Worm (Caenorhabditis elegans): ENCODE data around the gene blos-1.
A peak's percentile ranks its signal among the peaks of the same experiment; 100 is the strongest.
"Not testable (repeated sequence)": the region's sequence is repeated elsewhere in the genome, so short reads cannot be mapped to it uniquely, and the experiment has no call there.

blos-1 gene

DNA sequence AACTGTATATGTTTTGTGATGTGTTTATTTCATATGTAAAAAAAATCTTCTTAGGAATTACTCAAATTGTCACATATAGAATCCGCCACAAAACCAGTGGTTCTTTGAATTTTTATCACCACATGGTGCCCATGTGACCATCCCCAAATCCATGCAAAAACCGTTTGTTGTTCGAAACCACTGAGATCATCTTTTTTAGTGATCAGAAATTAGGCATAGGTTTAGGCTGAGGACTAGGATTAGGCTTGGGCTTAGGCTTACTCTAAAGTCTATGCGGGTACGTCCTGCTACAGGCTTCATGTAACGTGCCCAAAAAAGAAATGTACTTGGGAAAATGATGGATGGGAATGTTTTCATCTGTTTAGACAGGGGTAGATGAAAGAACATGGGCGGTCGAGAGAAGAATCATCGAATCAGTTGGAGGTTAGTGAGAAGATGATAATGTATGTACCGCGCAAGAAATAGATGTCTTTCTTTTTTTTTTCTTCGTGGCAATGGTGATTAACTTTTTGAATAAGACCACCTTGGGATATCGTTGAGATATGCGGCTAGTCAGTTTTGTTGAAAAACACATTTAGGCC, 24.6 kb upstream of the blos-1 start:
- TF ChIP-seq blmp-1 (tag; optimal IDR thresholded peaks at IDR 0.05) (peak; percentile 62), pqm-1 (tag; optimal IDR thresholded peaks at IDR 0.05) (no peak), C34B4.2 (tag; optimal IDR thresholded peaks at IDR 0.05) (no peak), C16A3.4 (tag; optimal IDR thresholded peaks at IDR 0.05) (no peak), mdl-1 (tag; optimal IDR thresholded peaks at IDR 0.05) (peak in 1 of 2 experiments; percentile 15), nhr-19 (GFP tag; conservative IDR thresholded peaks at IDR 0.05) (peak; percentile 28; the same call in 1 of the 2 replicates), nhr-90 (tag; optimal IDR thresholded peaks at IDR 0.05; ENCODE audit: poor library complexity) (peak; percentile 27), lin-14 (GFP tag; optimal IDR thresholded peaks at IDR 0.05) (peak; percentile 51), nhr-20 (tag; optimal IDR thresholded peaks at IDR 0.05) (peak; percentile 27), lin-35 (GFP tag; optimal IDR thresholded peaks at IDR 0.05) (peak in 1 of 2 experiments; percentile 36), snu-23 (GFP tag; optimal IDR thresholded peaks at IDR 0.05) (peak; percentile 39), nhr-71 (tag; optimal IDR thresholded peaks at IDR 0.05) (peak; percentile 37), tlp-1 (tag; optimal IDR thresholded peaks at IDR 0.05) (no peak), elt-3 (tag; optimal IDR thresholded peaks at IDR 0.05) (peak in 2 of 6 experiments; percentile 19 to 79), nhr-237 (tag; optimal IDR thresholded peaks at IDR 0.05) (no peak), nhr-85 (tag) (peak; percentile 52)

DNA sequence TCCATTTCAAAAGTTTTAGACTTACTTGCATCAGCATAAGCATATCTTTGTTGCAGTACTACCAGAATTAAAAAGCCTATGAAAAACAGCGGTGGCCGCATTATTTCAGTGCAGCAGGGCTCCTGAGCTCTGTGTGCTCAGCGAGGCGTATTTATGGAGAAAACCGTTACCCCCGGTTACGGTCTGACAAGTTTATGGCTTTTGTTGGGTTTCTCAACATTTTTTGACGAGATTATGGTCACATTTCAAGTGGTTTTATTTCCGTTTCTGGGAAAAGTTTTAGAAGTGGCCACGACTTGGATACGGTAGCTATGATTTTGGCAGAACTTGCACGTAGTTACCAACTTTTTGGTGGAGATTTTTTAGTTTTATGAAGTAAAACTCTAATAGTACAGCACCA, 22.2 kb upstream of the blos-1 start, which contains the start of gene paml-1:
TSS of gene paml-1 (minus strand) at position 101 of the 400 bp plus-strand sequence.
- TF ChIP-seq nhr-12 (tag; optimal IDR thresholded peaks at IDR 0.05) (no peak), nhr-85 (tag) (peak; percentile 40)

DNA sequence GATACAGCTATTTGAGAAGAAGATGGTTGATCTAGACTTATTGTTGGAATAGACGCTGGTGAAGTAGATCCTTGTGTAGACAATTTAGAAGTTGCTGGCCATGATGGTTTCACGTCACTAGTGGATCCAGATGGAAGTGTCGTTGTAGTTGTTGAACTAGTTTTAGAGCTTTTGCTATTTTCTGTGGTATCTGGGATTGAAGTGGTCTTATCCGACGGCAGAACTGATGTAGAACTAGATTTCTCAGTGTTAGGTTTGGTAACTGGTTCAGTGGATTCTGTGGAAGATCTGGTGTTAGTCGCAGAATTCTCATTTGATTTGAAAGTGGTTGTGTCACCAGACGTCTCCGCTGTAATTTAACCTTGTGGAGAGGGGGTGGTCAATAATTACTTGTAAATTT, 19.9 kb upstream of the blos-1 start:
- TF ChIP-seq dsc-1 (tag; optimal IDR thresholded peaks at IDR 0.05) = no peak
- TF ChIP-seq egl-27 (tag; optimal IDR thresholded peaks at IDR 0.05) = no peak
- TF ChIP-seq nhr-237 (tag; optimal IDR thresholded peaks at IDR 0.05) = no peak
- TF ChIP-seq fkh-8 (tag; optimal IDR thresholded peaks at IDR 0.05) = no peak
- TF ChIP-seq nhr-28 (tag; optimal IDR thresholded peaks at IDR 0.05) = no peak
- no peak for TF ChIP-seq nhr-85 (tag)
- TF ChIP-seq fos-1 (tag; optimal IDR thresholded peaks at IDR 0.05) = no peak
- TF ChIP-seq nhr-11 (tag; optimal IDR thresholded peaks at IDR 0.05) = no peak
- no peak for TF ChIP-seq swsn-7 (tag; optimal IDR thresholded peaks at IDR 0.05)
- no peak for TF ChIP-seq unc-98 (GFP tag; IDR thresholded peaks at IDR 0.05)
- no peak for TF ChIP-seq unc-62 (GFP tag; optimal IDR thresholded peaks at IDR 0.05)
- no peak for TF ChIP-seq nhr-77 (tag; optimal IDR thresholded peaks at IDR 0.05)
- TF ChIP-seq efl-3 (GFP tag; optimal IDR thresholded peaks at IDR 0.05) = no peak
- no peak for TF ChIP-seq ztf-11 (tag; optimal IDR thresholded peaks at IDR 0.05)
- no peak for TF ChIP-seq ama-1 (optimal IDR thresholded peaks at IDR 0.05)
- no peak for TF ChIP-seq grh-1 (GFP tag; IDR thresholded peaks at IDR 0.05)
- no peak for TF ChIP-seq nhr-19 (GFP tag; conservative IDR thresholded peaks at IDR 0.05)

DNA sequence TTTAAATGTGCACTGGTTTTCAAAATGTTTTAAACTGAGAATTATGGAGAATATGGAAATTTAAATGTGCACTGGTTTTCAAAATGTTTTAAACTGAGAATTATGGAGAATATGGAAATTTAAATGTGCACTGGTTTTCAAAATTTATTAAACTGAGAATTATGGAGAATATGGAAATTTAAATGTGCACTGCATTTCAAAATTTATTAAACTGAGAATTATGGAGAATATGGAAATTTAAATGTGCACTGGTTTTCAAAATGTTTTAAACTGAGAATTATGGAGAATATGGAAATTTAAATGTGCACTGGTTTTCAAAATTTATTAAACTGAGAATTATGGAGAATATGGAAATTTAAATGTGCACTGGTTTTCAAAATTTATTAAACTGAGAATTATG, 13.3 kb upstream of the blos-1 start:
- TF ChIP-seq lir-3 (tag; optimal IDR thresholded peaks at IDR 0.05; ENCODE audit: poor library complexity) = peak; percentile 79
- peak; percentile 47 for TF ChIP-seq nhr-28 (tag; optimal IDR thresholded peaks at IDR 0.05)

DNA sequence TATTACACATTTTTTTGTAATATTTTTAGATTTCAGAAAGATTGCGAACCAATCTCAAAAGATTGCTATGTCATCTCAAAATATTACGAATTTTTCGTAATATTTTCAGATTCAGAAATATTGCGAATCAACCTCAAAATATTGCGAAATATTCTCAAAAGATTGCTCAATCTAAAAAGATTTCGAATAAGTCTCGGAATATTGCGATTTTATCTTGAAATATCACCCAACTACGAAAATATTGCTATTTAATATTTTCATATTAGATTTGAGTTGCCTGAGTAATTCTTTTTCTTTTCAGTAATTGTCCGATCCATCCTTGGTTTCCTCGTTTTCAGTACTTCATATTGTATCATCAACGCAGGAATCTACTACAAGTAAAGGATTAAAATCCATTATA, 10.1 kb upstream of the blos-1 start, which contains the start of gene Y70G10A.4:
TSS of gene Y70G10A.4 (plus strand) at position 301 of the 400 bp plus-strand sequence.
- TF ChIP-seq nhr-28 (tag; optimal IDR thresholded peaks at IDR 0.05); lin-35 (GFP tag; optimal IDR thresholded peaks at IDR 0.05); xbp-1 (tag; optimal IDR thresholded peaks at IDR 0.05): not testable (repeated sequence)

All from whole organism, L1 larva.